Worm (Caenorhabditis elegans) whole organism, early embryonic: ENCODE data around the gene T24B8.4.

Experiments used
- aly-1 ChIP-seq: sonication (generic microtip); optimal IDR thresholded peaks from 2 replicates; lab custom pipeline; 2016; ENCODE audit warnings: missing genetic modification characterization, missing compliant biosample characterization
- ama-1 ChIP-seq: fragments of 150-350 bp; optimal IDR thresholded peaks from 2 replicates; lab custom pipeline; 2014
- ceh-36 ChIP-seq: sonication (generic microtip); optimal IDR thresholded peaks from 2 replicates; lab custom pipeline; 2016; ENCODE audit warnings: missing genetic modification characterization, inconsistent platforms, missing compliant biosample characterization
- ets-7 ChIP-seq: sonication (generic microtip); optimal IDR thresholded peaks from 2 replicates; lab custom pipeline; 2016; ENCODE audit warnings: missing genotype, missing genetic modification characterization, missing compliant biosample characterization
- flt-1 ChIP-seq: fragments of 200-800 bp; sonication (Bioruptor generic); IDR thresholded peaks from 2 replicates; pipeline ENCODE4 v1.3.6; 2022; ENCODE audit warnings: missing genetic modification characterization, missing compliant biosample characterization
- hmbx-1 ChIP-seq: sonication (generic microtip); optimal IDR thresholded peaks from 2 replicates; lab custom pipeline; 2016; ENCODE audit warnings: mild to moderate bottlenecking, missing genetic modification characterization, missing compliant biosample characterization
- hmg-4 ChIP-seq: fragments of 200-800 bp; sonication (Bioruptor generic); optimal IDR thresholded peaks from 2 replicates; lab custom pipeline; 2018; ENCODE audit warnings: mild to moderate bottlenecking, missing genetic modification characterization, missing compliant biosample characterization
- pes-1 ChIP-seq: fragments of 200-800 bp; sonication (Bioruptor generic); IDR thresholded peaks from 2 replicates; pipeline ENCODE4 v1.3.6; 2022; ENCODE audit warnings: missing genetic modification reagents, missing genetic modification characterization, missing compliant biosample characterization
- scrt-1 ChIP-seq: fragments of 200-800 bp; sonication (Bioruptor generic); IDR thresholded peaks from 2 replicates; pipeline ENCODE4 v1.3.6; 2022; ENCODE audit warnings: missing genetic modification characterization, missing compliant biosample characterization
- sea-1 ChIP-seq: fragments of 200-800 bp; sonication (Bioruptor generic); conservative IDR thresholded peaks from 2 replicates; pipeline ENCODE4 v1.3.6; 2022; ENCODE audit warnings: missing genetic modification characterization, missing compliant biosample characterization

- no peak for TF ChIP-seq ama-1 (lab: Kevin White, UChicago)
- TF ChIP-seq hmbx-1 (tag; lab: Kevin White, UChicago), result no peak
- TF ChIP-seq hmg-4 (GFP tag; lab: Kevin White, UChicago), result no peak
- TF ChIP-seq pes-1 (GFP tag; lab: Robert Waterston, UW), result no peak
- TF ChIP-seq ceh-36 (tag; lab: Kevin White, UChicago), result no peak
- TF ChIP-seq aly-1 (tag; lab: Kevin White, UChicago), result no peak
- TF ChIP-seq sea-1 (GFP tag; lab: Robert Waterston, UW), result no peak
- no peak for TF ChIP-seq ets-7
- TF ChIP-seq scrt-1 (GFP tag; lab: Robert Waterston, UW), result no peak
- TF ChIP-seq flt-1 (GFP tag; lab: Robert Waterston, UW), result no peak
Observed at ce11 chrII:9031891-9032290, 38.7 kb downstream of the T24B8.4 start.
